Worm (Caenorhabditis elegans) whole organism, L2 larva: ENCODE results near the gene Y105C5B.11.

Experiments
- C34F6.9 ChIP-seq: fragments of 150-350 bp; optimal IDR thresholded peaks from 2 replicates; lab custom pipeline; 2014; ENCODE audit warnings: missing biosample characterization, missing genetic modification characterization
- F13H6.1 ChIP-seq: sonication (generic microtip); optimal IDR thresholded peaks from 2 replicates; lab custom pipeline; 2016; ENCODE audit warnings: missing genetic modification characterization, missing compliant biosample characterization
- R02D3.7 ChIP-seq: fragments of 150-350 bp; optimal IDR thresholded peaks from 2 replicates; lab custom pipeline; 2014; ENCODE audit warnings: missing biosample characterization, missing genetic modification characterization
- Y55F3AM.14 ChIP-seq: fragments of 200-800 bp; sonication (Bioruptor generic); optimal IDR thresholded peaks from 2 replicates; lab custom pipeline; 2018; ENCODE audit warnings: mild to moderate bottlenecking, missing genetic modification characterization, missing compliant biosample characterization
- ZK546.5 ChIP-seq: sonication (generic microtip); optimal IDR thresholded peaks from 2 replicates; lab custom pipeline; 2017; ENCODE audit warnings: missing biosample characterization, missing genetic modification characterization
- alr-1 ChIP-seq: fragments of 150-350 bp; optimal IDR thresholded peaks from 2 replicates; lab custom pipeline; 2014; ENCODE audit warnings: missing biosample characterization, missing genetic modification characterization
- aly-2 ChIP-seq: fragments of 150-350 bp; optimal IDR thresholded peaks from 2 replicates; lab custom pipeline; 2014; ENCODE audit warnings: missing biosample characterization, missing genetic modification characterization
- ama-1 ChIP-seq: fragments of 150-350 bp; optimal IDR thresholded peaks from 2 replicates; lab custom pipeline; 2018; ENCODE audit warnings: inconsistent platforms
- ceh-16 ChIP-seq: fragments of 150-350 bp; optimal IDR thresholded peaks from 2 replicates; lab custom pipeline; 2014; ENCODE audit warnings: missing biosample characterization, missing genetic modification characterization
- ceh-82 ChIP-seq: fragments of 150-350 bp; optimal IDR thresholded peaks from 2 replicates; lab custom pipeline; 2014; ENCODE audit warnings: missing biosample characterization, missing genetic modification characterization
- crh-2 ChIP-seq: sonication (generic microtip); optimal IDR thresholded peaks from 2 replicates; lab custom pipeline; 2017; ENCODE audit warnings: missing biosample characterization, missing genetic modification characterization
- dmd-4 ChIP-seq: sonication (generic microtip); optimal IDR thresholded peaks from 2 replicates; lab custom pipeline; 2017; ENCODE audit warnings: missing biosample characterization, missing genetic modification characterization
- egl-27 ChIP-seq: sonication (generic microtip); optimal IDR thresholded peaks from 3 replicates; lab custom pipeline; 2017; ENCODE audit warnings: missing biosample characterization, missing genetic modification reagents, missing genetic modification characterization
- elt-1 ChIP-seq: fragments of 150-350 bp; optimal IDR thresholded peaks from 2 replicates; lab custom pipeline; 2014; ENCODE audit warnings: missing biosample characterization, missing genetic modification characterization
- fos-1 ChIP-seq: fragments of 150-350 bp; optimal IDR thresholded peaks from 2 replicates; lab custom pipeline; 2014; ENCODE audit warnings: missing biosample characterization, missing genetic modification characterization
- lin-11 ChIP-seq: fragments of 150-350 bp; sonication (generic microtip); optimal IDR thresholded peaks from 2 replicates; lab custom pipeline; 2014; ENCODE audit warnings: missing biosample characterization, missing genetic modification characterization, inconsistent platforms, mixed read lengths
- lsy-2 ChIP-seq, 2 experiments: fragments of 150-350 bp in 1 of 2; sonication (generic microtip) in 1 of 2; optimal IDR thresholded peaks; 2 replicates each; lab custom pipeline; 2014 to 2017; ENCODE audit warnings: missing biosample characterization in 2 of 2, missing genetic modification characterization in 2 of 2
- mab-5 ChIP-seq: fragments of 150-350 bp; optimal IDR thresholded peaks from 2 replicates; lab custom pipeline; 2014; ENCODE audit warnings: missing biosample characterization, missing genetic modification characterization
- nhr-11 ChIP-seq: fragments of 150-350 bp; optimal IDR thresholded peaks from 2 replicates; lab custom pipeline; 2014; ENCODE audit warnings: missing biosample characterization, missing genetic modification characterization
- nhr-12 ChIP-seq: fragments of 150-350 bp; optimal IDR thresholded peaks from 2 replicates; lab custom pipeline; 2014; ENCODE audit warnings: missing biosample characterization, missing genetic modification characterization
- nhr-21 ChIP-seq: fragments of 150-350 bp; optimal IDR thresholded peaks from 2 replicates; lab custom pipeline; 2014; ENCODE audit warnings: missing biosample characterization, missing genetic modification characterization
- nhr-237 ChIP-seq: fragments of 150-350 bp; optimal IDR thresholded peaks from 2 replicates; lab custom pipeline; 2014; ENCODE audit warnings: missing biosample characterization, missing genetic modification characterization
- nhr-25 ChIP-seq: fragments of 150-350 bp; sonication (generic microtip); optimal IDR thresholded peaks from 3 replicates; lab custom pipeline; 2014; ENCODE audit warnings: missing biosample characterization, missing genetic modification characterization
- nhr-6 ChIP-seq: fragments of 150-350 bp; optimal IDR thresholded peaks from 2 replicates; lab custom pipeline; 2014; ENCODE audit warnings: missing biosample characterization, missing genetic modification characterization
- nhr-77 ChIP-seq: fragments of 150-350 bp; optimal IDR thresholded peaks from 2 replicates; lab custom pipeline; 2014; ENCODE audit warnings: missing biosample characterization, missing genetic modification characterization
- peb-1 ChIP-seq: fragments of 150-350 bp; optimal IDR thresholded peaks from 2 replicates; lab custom pipeline; 2014; ENCODE audit warnings: missing biosample characterization, missing genetic modification characterization
- sem-4 ChIP-seq: fragments of 150-350 bp; optimal IDR thresholded peaks from 2 replicates; lab custom pipeline; 2014; ENCODE audit warnings: missing biosample characterization, missing genetic modification reagents, missing genetic modification characterization
- skn-1 ChIP-seq: sonication (generic microtip); optimal IDR thresholded peaks from 2 replicates; lab custom pipeline; 2017; ENCODE audit warnings: missing biosample characterization, missing genetic modification characterization
- sma-9 ChIP-seq, 2 experiments: fragments of 150-350 bp in 1 of 2; sonication (generic microtip) in 1 of 2; optimal IDR thresholded peaks; 2 replicates each; lab custom pipeline; 2014 to 2016; ENCODE audit warnings: missing genetic modification characterization in 2 of 2, mild to moderate bottlenecking in 1 of 2, missing biosample characterization in 1 of 2, missing compliant biosample characterization in 1 of 2, missing genetic modification reagents in 1 of 2, moderate library complexity in 1 of 2
- snpc-4 ChIP-seq: fragments of 150-350 bp; optimal IDR thresholded peaks from 2 replicates; lab custom pipeline; 2014; ENCODE audit warnings: missing biosample characterization, missing genetic modification characterization
- unc-39 ChIP-seq: fragments of 150-350 bp; optimal IDR thresholded peaks from 2 replicates; lab custom pipeline; 2014; ENCODE audit warnings: missing biosample characterization, missing genetic modification characterization
- unc-55 ChIP-seq: fragments of 150-350 bp; sonication (generic microtip); optimal IDR thresholded peaks from 3 replicates; lab custom pipeline; 2014; ENCODE audit warnings: missing biosample characterization, missing genetic modification reagents, missing genetic modification characterization
- unc-62 ChIP-seq: fragments of 150-350 bp; optimal IDR thresholded peaks from 2 replicates; lab custom pipeline; 2014; ENCODE audit warnings: missing biosample characterization, missing genetic modification reagents, missing genetic modification characterization
- zag-1 ChIP-seq: fragments of 150-350 bp; optimal IDR thresholded peaks from 2 replicates; lab custom pipeline; 2014; ENCODE audit warnings: missing biosample characterization, missing genetic modification characterization
- ztf-1 ChIP-seq: fragments of 200-800 bp; sonication (Bioruptor generic); conservative IDR thresholded peaks from 2 replicates; pipeline ENCODE4 v1.3.6; 2022; ENCODE audit warnings: missing genetic modification characterization, missing compliant biosample characterization
- ztf-11 ChIP-seq: sonication (generic microtip); optimal IDR thresholded peaks from 2 replicates; lab custom pipeline; 2017; ENCODE audit warnings: missing biosample characterization, missing genetic modification characterization
- ztf-4 ChIP-seq: fragments of 150-350 bp; optimal IDR thresholded peaks from 2 replicates; lab custom pipeline; 2014; ENCODE audit warnings: missing biosample characterization, missing genetic modification characterization

Y105C5B.11 gene

DNA sequence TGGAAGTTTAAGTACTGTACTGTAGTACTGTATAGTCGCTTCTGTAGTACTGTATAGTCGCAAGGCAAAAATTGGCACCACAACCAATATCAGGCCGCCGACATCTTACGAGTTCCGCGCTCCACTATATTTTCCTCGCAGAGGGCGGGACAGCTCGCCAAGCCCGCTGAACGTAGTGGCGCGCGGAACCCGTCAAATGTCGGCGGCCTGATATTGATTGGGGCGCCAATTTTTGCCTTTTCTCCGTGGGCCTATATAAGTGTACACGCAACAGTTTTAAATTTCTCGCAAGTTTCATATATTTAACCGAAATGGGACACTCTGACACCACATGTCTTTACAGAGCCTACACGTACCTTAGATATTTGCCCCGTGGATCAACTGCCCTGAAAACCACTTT lies 8.7 kb upstream of the Y105C5B.11 start:
- TF ChIP-seq zag-1 (tag; lab: Kevin White, UChicago) (no peak), Y55F3AM.14 (no peak), nhr-21 (tag; lab: Kevin White, UChicago) (no peak), ztf-1 (GFP tag; lab: Robert Waterston, UW) (no peak), nhr-25 (tag; lab: Kevin White, UChicago) (no peak), egl-27 (tag; lab: Kevin White, UChicago) (no peak), elt-1 (tag; lab: Kevin White, UChicago) (no peak), snpc-4 (tag; lab: Kevin White, UChicago) (no peak), ZK546.5 (tag; lab: Kevin White, UChicago) (no peak), R02D3.7 (no peak), lin-11 (no peak), nhr-11 (tag; lab: Kevin White, UChicago) (no peak)

DNA sequence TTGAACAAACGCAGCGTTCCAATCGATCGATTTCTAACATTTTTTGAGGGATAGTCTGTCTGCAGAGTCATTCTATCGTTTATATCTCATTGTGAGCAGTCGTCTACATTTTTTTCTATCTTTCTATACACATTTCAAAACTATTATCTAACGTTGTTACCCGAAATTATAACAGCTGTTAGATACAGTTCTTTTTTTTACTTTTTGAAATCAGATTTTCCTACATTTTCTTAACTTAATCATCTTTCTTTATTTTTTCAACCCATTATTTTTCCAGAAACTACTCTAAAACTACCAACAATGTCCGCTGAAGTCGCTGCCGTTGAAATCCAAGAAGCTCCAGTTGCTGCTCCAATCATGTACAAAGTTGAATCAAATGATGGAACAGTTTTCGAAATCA lies 5.2 kb upstream of the Y105C5B.11 start, which contains the start of gene skr-10:
skr-10 (plus strand) TSS at position 301 of the 400 bp plus-strand sequence.
- no peak for TF ChIP-seq nhr-12
- no peak for TF ChIP-seq skn-1 (tag; lab: Kevin White, UChicago)
- no peak for TF ChIP-seq sem-4
- no peak for TF ChIP-seq sma-9 (GFP tag; optimal IDR thresholded peaks at IDR 0.05; lab: Kevin White, UChicago)
- TF ChIP-seq sma-9 (tag; optimal IDR thresholded peaks at IDR 0.05; lab: Kevin White, UChicago): no peak
- TF ChIP-seq crh-2 (tag; lab: Kevin White, UChicago): no peak
- TF ChIP-seq ZK546.5 (tag; lab: Kevin White, UChicago): no peak
- no peak for TF ChIP-seq Y55F3AM.14
- TF ChIP-seq ceh-16 (tag; lab: Kevin White, UChicago): no peak
- TF ChIP-seq nhr-6 (tag; lab: Kevin White, UChicago): no peak
- TF ChIP-seq fos-1 (tag; lab: Kevin White, UChicago): no peak
- no peak for TF ChIP-seq nhr-77 (tag; lab: Kevin White, UChicago)
- TF ChIP-seq ceh-82 (tag; lab: Kevin White, UChicago): no peak
- no peak for TF ChIP-seq nhr-25 (tag; lab: Kevin White, UChicago)
- no peak for TF ChIP-seq alr-1 (tag; lab: Kevin White, UChicago)
- TF ChIP-seq R02D3.7: no peak
- no peak for TF ChIP-seq nhr-237 (tag; lab: Kevin White, UChicago)
- TF ChIP-seq snpc-4 (tag; lab: Kevin White, UChicago): no peak
- no peak for TF ChIP-seq mab-5 (tag; lab: Kevin White, UChicago)
- TF ChIP-seq unc-55 (GFP tag; lab: Kevin White, UChicago): no peak

DNA sequence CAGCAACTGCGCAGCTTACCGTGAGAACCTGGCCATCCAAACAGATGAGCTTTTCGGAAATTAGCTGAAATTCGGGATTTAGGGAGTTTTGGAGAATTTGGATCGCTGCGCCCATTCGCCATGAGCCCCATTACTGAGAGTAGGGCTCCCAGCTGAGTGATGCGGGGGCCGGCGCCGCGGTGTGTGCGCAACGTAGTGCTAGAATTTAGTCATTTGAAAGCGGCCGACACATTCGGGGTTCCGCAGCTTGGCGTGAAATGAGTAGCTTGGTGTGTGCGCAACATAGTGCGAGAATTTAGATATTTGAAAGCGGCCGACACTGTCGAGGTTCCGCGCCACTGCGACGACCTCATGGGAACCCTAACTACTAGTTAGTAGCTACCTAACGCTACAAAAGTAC lies 492 bp downstream of the Y105C5B.11 start:
- TF ChIP-seq lsy-2 (tag; optimal IDR thresholded peaks at IDR 0.05; lab: Kevin White, UChicago) (no peak), F13H6.1 (tag; lab: Kevin White, UChicago) (no peak), nhr-21 (tag; lab: Kevin White, UChicago) (no peak), dmd-4 (tag; lab: Kevin White, UChicago) (no peak), egl-27 (tag; lab: Kevin White, UChicago) (no peak), nhr-12 (no peak), ZK546.5 (tag; lab: Kevin White, UChicago) (no peak), ceh-82 (tag; lab: Kevin White, UChicago) (no peak), unc-62 (GFP tag; lab: Kevin White, UChicago) (no peak), ama-1 (lab: Kevin White, UChicago) (no peak), lin-11 (no peak), unc-39 (no peak), Y55F3AM.14 (no peak)

DNA sequence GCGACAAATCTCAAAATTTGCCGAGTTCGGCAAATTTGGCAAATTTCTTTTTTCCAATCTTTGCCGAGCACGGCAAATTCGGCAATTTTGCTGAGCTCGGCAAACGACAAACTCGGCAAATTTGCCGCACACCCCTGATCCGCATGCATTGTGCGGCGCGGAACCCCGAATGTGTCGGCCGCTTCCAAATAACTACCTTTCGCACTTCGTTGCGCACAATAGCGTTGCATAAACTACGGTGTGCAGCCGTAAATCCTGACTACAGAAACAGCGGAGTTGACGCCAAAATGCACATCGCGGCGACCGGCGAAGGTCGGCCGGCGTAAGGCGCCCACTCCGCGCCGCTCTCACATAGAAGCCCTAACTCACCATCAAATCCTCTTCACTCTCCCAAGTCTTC lies 2.8 kb downstream of the Y105C5B.11 start:
- TF ChIP-seq egl-27 (tag; lab: Kevin White, UChicago): no peak
- TF ChIP-seq Y55F3AM.14: no peak
- no peak for TF ChIP-seq aly-2 (tag; lab: Kevin White, UChicago)
- TF ChIP-seq alr-1 (tag; lab: Kevin White, UChicago): no peak
- no peak for TF ChIP-seq peb-1 (tag; lab: Kevin White, UChicago)
- TF ChIP-seq C34F6.9 (tag; lab: Kevin White, UChicago): no peak
- no peak for TF ChIP-seq nhr-21 (tag; lab: Kevin White, UChicago)
- TF ChIP-seq ztf-11 (tag; lab: Kevin White, UChicago): no peak
- no peak for TF ChIP-seq unc-39
- no peak for TF ChIP-seq ztf-4 (tag; lab: Kevin White, UChicago)
- TF ChIP-seq nhr-12: no peak
- TF ChIP-seq unc-62 (GFP tag; lab: Kevin White, UChicago): no peak
- TF ChIP-seq unc-55 (GFP tag; lab: Kevin White, UChicago): no peak
- no peak for TF ChIP-seq R02D3.7
- no peak for TF ChIP-seq F13H6.1 (tag; lab: Kevin White, UChicago)
- TF ChIP-seq ZK546.5 (tag; lab: Kevin White, UChicago): no peak
- TF ChIP-seq, all 48 proteins: peak for 0
